Worm (Caenorhabditis elegans): ENCODE measurements around the gene C27H6.8.

- no peak for TF ChIP-seq W03F9.2 (tag; optimal IDR thresholded peaks at IDR 0.05)
- no peak for TF ChIP-seq dao-5 (tag; optimal IDR thresholded peaks at IDR 0.05)
These were observed 10.4 kb downstream of the C27H6.8 start for ce11 chrV:9977211-9977610.
